Fruit fly (Drosophila melanogaster) Kc167 (cell line): ENCODE results near the gene CG10694.

Experiments
- Myc ChIP-seq: fragments of >200 bp; optimal IDR thresholded peaks from 2 replicates; lab custom pipeline; 2017; ENCODE audit warnings: missing external identifiers
- Sin3A ChIP-seq: fragments of >200 bp; optimal IDR thresholded peaks from 2 replicates; lab custom pipeline; 2018; ENCODE audit warnings: missing external identifiers
- h ChIP-seq: fragments of >200 bp; optimal IDR thresholded peaks from 3 replicates; lab custom pipeline; 2018; ENCODE audit warnings: missing external identifiers
- insv ChIP-seq: fragments of >200 bp; optimal IDR thresholded peaks from 3 replicates; lab custom pipeline; 2018; ENCODE audit warnings: missing external identifiers
- psq ChIP-seq: fragments of >200 bp; optimal IDR thresholded peaks from 2 replicates; lab custom pipeline; 2017; ENCODE audit warnings: missing external identifiers
- ttk ChIP-seq: sonication (Bioruptor generic); optimal IDR thresholded peaks from 2 replicates; lab custom pipeline; 2017; ENCODE audit warnings: missing external identifiers

Gene CG10694

DNA sequence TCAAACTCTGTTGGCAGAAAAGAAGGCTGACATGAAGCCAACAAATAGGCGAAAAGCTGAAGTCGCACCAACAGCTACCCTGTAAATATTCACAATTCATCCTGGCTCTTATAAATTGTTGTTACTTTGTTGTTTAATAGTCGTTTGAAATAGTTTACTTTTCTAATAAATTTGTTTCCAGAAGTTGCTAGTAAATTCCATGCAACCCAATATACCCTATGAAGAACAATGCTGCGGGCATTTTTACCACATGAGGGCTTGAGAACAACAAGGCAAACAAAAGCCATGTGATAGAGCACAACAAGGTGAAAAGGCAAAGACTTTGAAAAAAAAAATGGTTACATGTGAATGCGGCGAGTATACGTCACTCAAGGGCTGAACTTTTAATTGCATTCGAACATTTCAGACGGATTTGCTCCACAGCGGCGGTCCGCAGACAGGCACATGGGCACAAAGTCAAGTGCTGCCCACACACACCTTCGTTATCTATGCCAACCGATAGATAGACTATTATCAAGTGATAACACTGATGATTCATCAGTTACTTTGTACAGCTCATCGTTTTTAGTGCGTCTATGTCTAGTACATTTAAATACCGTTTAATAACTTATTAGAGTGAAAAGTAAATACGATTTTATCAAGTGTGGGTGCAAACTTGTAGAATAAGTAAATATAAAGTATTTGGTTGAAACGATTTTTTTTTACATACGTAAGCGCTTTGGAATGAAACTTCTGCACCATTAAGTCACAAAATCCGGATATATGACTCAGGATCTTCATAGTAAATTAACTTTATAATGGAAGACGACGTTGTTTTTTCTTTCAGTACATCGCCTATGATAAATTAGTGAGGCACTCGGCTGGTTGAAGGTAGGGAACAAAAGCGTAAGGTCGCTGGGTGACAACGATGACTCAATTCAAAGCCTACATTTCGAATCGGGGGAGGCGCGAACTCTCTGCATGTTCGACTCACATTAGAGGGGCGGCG lies 7.9 kb upstream of the CG10694 start:
- TF ChIP-seq Myc (no peak), Sin3A (no peak), ttk (no peak), insv (no peak), h (lab: Kevin White, UChicago) (no peak)

DNA sequence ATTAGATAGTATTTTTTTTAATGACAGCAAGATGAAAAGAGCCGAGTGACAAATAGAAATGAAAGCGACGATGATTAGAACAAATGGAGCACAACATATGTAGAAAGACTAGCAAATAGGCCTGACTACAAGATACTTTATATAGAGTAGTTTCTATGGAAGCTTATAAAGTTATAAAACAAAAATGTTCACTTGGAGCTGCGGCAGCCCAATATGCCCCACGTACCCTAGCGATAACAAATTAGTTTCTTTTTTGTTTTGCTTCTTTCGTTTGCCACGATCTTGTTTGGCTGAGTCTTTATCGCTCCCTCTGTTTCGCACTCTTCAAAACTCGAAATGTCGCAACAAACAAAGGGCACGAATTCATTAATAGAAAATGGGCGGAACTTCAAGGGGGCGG lies 6.5 kb upstream of the CG10694 start:
- no peak for TF ChIP-seq Sin3A
- no peak for TF ChIP-seq ttk
- TF ChIP-seq insv = no peak
- no peak for TF ChIP-seq Myc
- TF ChIP-seq psq (lab: Kevin White, UChicago) = no peak
- TF ChIP-seq h (lab: Kevin White, UChicago) = no peak

DNA sequence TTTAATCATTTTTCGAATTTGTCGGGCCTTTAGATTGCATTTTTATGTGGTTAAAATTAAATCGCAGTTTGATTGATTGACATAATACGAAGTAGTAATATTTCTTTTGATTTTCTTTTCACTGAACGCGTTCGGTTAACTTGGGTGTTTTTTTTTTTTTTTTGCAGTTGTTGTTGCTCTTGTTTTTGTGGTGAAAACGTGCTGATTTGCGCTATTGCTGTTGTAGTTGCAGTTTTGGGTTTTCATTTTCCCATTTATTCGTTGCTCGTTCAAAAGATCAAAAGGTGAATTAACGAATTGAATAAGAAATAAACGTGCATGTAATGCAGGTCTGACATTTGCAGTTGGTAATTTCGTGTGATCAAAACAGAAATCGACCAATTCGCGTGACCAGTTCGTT lies 5.8 kb upstream of the CG10694 start:
- TF ChIP-seq Sin3A (no peak), insv (no peak), ttk (no peak), Myc (no peak), h (lab: Kevin White, UChicago) (no peak), psq (lab: Kevin White, UChicago) (no peak)

DNA sequence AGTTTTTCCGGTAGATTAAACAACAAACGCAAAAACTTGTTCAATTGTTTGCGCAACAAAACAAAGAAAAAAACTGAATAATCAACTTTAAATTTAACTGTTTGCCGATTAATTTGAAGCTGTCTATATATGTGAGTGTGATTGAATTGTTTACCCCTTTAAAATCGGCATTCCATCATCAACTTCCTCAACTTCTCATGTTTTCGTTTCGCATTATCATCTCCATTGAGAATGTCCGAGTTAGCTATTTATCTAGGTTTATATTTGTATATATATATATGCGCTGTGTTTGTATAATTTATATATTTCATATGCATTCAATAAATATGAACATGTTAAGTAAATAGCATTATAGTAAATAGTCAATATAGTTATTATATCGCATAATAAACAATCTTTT lies 4.8 kb upstream of the CG10694 start:
- TF ChIP-seq h (lab: Kevin White, UChicago) = no peak
- no peak for TF ChIP-seq Sin3A
- no peak for TF ChIP-seq insv
- no peak for TF ChIP-seq ttk
- TF ChIP-seq Myc = no peak
- no peak for TF ChIP-seq psq (lab: Kevin White, UChicago)

DNA sequence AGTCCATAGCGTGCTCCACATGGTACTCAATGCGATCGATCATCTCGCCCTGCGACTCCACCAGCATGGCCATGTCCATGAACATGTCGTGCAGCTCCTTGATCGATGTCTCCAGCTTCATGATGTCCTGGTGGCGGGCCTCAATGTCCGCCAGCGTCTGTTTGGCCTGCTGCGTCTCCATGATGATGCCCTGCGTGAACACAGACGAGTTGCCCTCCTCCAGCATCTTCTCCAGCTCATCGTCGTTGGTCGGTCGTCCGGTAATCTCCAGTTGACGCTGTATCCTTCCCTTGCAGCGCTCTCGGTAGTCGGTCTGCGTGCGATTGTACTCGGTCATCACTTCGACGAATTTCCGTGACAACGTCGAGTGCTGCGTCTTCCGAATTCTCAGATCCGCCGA lies 3.5 kb upstream of the CG10694 start:
- TF ChIP-seq Myc (no peak), insv (no peak), psq (lab: Kevin White, UChicago) (no peak), h (lab: Kevin White, UChicago) (no peak), ttk (no peak)

DNA sequence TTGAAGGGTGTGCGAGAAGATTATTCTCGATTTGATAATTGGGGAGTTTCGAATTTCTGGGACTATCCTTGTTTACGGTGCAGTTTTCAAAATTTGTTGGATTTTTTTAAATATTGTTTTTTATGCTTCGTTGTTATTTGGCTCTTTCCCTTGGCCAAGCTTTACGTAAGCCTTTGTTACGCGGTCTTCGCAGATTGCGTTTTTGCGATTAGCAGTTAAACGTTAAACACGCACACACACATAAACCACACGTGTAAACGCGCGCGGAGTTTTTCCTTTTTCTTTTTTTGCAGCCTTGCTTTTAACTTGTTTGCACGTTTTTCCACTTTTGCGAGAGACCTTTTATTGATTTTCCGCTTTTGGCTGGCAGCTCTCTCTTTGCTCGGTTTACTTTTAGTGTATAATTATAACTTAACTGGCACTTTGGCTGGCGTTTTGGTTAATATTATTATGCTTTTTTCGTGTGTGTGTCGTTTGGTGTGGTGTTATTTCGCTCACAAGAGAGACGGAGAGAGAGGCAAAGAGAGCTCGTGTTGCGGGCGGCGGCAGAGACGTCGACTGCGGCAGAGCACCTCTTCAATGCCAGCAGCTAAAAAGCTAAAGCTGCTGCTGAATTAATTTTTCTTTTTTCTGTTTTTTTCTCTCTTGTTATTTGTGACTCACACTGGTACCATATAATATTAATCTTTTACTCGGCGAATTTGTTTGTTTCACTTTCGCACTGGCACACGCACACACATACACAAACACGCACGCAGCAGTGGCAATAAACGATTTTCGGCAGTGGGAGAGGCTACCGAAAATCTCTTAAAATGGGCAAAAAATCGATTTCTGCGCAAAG lies 2.5 kb upstream of the CG10694 start:
- TF ChIP-seq Sin3A (no peak), ttk (no peak), Myc (no peak), insv (no peak)

DNA sequence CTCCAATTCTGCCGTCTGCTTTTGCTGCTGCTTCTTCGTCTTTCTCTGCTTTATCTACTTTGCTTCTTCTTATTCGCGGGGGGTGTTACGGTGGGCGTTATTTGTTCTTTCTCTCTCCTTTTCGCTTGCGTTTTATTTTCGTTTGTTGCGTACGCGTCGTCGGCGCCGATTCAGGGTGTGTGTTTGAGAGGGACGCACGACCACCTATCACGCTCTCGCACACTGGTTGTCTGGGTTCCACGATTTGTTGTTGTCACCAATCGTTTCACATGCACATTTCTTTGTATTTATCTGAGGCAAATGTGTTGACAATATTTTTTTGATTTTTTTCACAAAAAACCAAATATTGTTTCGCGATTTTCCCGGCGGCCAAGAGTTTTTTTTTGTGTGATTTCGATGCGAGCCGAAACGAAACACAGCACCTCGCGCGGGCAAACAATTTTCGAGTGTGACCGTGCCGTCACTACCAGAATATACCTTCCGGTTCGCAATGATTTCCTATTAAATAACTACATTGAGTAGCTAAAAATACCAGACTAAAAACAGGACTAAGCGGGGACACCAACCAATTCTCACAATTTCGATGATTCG lies 1.8 kb upstream of the CG10694 start, which contains the start of gene Syx1A:
Syx1A (minus strand) TSS at position 452 of the 591 bp plus-strand sequence.
- TF ChIP-seq ttk = no peak
- TF ChIP-seq insv = no peak
- TF ChIP-seq h (lab: Kevin White, UChicago) = no peak
- TF ChIP-seq psq (lab: Kevin White, UChicago) = no peak
- no peak for TF ChIP-seq Sin3A
- no peak for TF ChIP-seq Myc

DNA sequence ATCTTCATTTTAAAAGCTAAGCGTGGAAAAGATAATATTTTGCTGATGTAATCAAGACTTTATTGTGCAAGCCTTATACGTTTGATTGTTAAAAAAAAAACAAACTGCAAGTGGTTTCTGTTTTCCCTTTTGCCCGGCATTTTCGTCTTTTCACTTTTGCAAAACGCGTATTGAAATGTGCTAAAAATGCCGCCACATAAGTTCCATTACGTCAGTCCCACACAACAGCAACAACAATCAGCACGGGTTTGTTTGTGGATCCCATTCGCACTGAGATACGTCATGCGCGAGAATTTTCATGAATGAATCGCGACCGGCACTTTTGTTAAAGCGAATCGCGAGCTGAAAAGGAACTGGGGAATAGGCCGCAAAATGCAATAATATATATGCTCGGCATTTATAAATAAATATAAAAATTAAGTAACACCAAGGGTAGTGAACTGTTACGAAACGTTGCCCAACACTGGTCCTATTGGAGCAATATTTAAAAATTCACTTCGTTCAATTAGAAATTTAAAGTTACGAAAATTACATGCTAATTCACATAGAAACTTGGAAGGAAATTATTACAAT lies 1.0 kb upstream of the CG10694 start:
- TF ChIP-seq h (lab: Kevin White, UChicago) (no peak), ttk (no peak), psq (lab: Kevin White, UChicago) (no peak), insv (no peak), Sin3A (no peak), Myc (no peak)

DNA sequence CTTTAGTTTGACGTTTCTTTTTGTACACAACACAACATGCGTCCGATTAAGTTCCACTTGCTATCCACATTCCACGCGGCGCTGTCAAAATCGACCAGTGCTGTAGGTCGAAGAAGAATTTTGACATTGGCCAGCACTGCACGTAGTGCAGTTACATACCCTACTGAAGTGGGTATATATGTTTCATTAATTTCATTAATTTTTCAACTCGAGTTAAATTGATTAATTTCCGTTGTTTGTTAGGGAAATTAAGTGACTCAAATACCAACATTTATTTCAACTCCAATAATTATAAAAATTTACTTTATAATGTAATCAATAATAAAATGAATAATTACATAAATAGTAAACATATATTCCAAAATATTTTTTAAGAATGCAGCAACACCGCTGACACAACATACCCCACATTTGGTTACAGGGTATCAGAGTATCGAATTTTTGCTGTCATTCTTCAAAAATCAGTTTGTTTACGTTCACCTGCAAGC lies 1.8 kb downstream of the CG10694 start, which contains the start of the genes eIF4EHP and CG18428:
eIF4EHP (minus strand) TSS at position 59 of the 488 bp plus-strand sequence.
CG18428 (plus strand) TSS at position 435 of the 488 bp plus-strand sequence.
- TF ChIP-seq ttk (no peak), Sin3A (no peak), insv (no peak), psq (lab: Kevin White, UChicago) (no peak), h (lab: Kevin White, UChicago) (no peak), Myc (no peak)

DNA sequence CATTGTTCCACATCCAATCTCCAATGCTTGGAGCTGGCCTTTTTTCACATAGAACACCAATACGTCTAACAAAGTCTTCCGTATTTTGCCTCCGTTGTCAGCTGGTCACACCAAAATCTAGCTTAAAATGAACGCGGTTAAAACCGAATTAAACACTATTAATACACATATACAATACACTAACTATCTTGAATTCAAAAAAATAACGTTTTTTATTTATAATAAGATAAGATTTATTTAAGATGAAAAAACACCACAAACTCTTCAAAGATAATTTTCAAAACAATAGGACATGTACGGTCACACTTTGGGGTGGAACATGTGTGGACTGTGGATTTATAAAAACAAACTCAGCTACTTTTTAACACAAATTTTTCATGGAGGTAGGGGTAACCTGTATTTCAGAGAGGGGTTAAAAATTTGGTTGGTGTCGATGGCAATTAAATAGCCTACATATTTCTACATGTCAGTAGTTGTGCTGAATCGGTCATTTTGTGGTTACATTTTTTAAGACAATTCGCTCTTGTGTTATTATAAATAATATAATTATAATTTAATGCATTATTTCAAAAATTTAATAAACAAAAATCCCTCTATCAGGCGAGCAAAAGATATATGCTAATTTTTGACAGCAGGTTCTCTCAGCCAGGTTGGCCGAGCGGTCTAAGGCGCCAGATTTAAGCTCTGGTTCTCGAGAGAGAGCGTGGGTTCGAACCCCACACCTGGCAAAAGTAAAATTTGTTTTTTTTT lies 5.3 kb downstream of the CG10694 start, which contains the start of gene CG13605:
CG13605 (minus strand) TSS at position 70 of the 750 bp plus-strand sequence.
- TF ChIP-seq h (lab: Kevin White, UChicago) = no peak
- TF ChIP-seq insv = no peak
- TF ChIP-seq Sin3A = no peak
- no peak for TF ChIP-seq Myc
- no peak for TF ChIP-seq psq (lab: Kevin White, UChicago)
- no peak for TF ChIP-seq ttk

DNA sequence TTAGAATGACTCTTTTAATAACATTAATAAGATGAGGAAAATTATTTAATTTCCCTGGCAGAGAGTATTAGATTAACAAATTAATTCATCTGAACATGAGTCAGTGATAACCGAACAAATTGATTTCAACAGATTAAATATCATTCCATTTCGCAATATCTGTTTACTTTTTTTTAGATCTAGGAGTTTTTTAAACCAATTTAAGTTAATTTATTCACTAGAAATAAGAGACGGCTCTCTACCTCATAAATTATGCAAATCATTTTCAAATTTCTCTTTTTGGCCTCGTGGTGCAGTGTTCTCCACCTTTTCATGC lies 5.8 kb downstream of the CG10694 start, which contains the start of gene Root:
Root (plus strand) TSS at position 217 of the 316 bp plus-strand sequence.
- no peak for TF ChIP-seq h (lab: Kevin White, UChicago)
- no peak for TF ChIP-seq insv
- no peak for TF ChIP-seq Sin3A
- no peak for TF ChIP-seq Myc
- no peak for TF ChIP-seq psq (lab: Kevin White, UChicago)
- no peak for TF ChIP-seq ttk
